Fruit fly (Drosophila melanogaster): ENCODE measurements around the gene FucT6.

FucT6 gene

DNA sequence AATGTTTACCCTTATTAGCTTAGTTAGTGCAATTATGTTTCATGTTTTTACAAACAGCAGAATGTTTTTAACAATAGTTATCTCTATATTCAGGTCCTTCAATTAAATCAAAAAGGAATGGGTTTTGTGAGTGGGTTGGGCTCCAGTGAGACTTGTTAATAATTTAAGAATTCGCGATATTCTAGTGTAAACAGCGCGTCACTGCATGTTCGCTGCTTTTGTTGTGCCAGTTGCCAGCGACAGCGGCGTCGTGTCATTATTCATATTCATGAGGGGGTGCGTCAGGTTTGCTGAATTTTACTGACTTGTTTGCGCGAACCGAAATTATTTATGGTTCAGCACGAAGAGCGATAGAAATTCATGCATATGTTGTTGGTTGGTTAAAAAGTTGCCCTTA lies 5.5 kb upstream of the FucT6 start, which contains the start of gene Amun (continued):
- TF ChIP-seq Side (GFP tag; optimal IDR thresholded peaks at IDR 0.05) (no peak), vnd (GFP tag; IDR thresholded peaks at IDR 0.05; ENCODE audit: partially characterized antibody) (no peak), CG6654 (GFP tag; optimal IDR thresholded peaks at IDR 0.05) (no peak), vvl (GFP tag; IDR thresholded peaks at IDR 0.05) (peak; percentile 14; the same call in 1 of the 2 replicates), fru (optimal IDR thresholded peaks at IDR 0.05) (no peak), exex (tag; optimal IDR thresholded peaks at IDR 0.05) (no peak), gsb (GFP tag; IDR thresholded peaks at IDR 0.05) (no peak), CG2889 (GFP tag; IDR thresholded peaks at IDR 0.05) (no peak), ftz-f1 (GFP tag; optimal IDR thresholded peaks at IDR 0.05) (no peak), CG8290 (GFP tag; optimal IDR thresholded peaks at IDR 0.05) (no peak), CG8290 (tag; optimal IDR thresholded peaks at IDR 0.05) (peak in 1 of 2 experiments; percentile 56), D19B (GFP tag; optimal IDR thresholded peaks at IDR 0.05) (no peak), sd (tag; optimal IDR thresholded peaks at IDR 0.05) (no peak), insv (GFP tag; optimal IDR thresholded peaks at IDR 0.05) (no peak), CHES-1-like (GFP tag; optimal IDR thresholded peaks at IDR 0.05) (no peak), HLH3B (GFP tag; IDR thresholded peaks at IDR 0.05) (peak; percentile 48; the same call in 1 of the 2 replicates), CG1233 (GFP tag; optimal IDR thresholded peaks at IDR 0.05) (no peak), az2 (GFP tag; optimal IDR thresholded peaks at IDR 0.05) (no peak)

dm6 chrX:11714529-11715262 lies 4.9 kb upstream of the FucT6 start:
- TF ChIP-seq Max (GFP tag; optimal IDR thresholded peaks at IDR 0.05) (no peak), yki (optimal IDR thresholded peaks at IDR 0.05) (no peak), CG3838 (GFP tag; optimal IDR thresholded peaks at IDR 0.05) (peak; percentile 54), MESR4 (GFP tag; optimal IDR thresholded peaks at IDR 0.05) (peak; percentile 37), CG4360 (GFP tag; IDR thresholded peaks at IDR 0.05) (peak; percentile 48; the same call in 1 of the 2 replicates), TFAM (GFP tag; optimal IDR thresholded peaks at IDR 0.05) (no peak), amos (GFP tag; IDR thresholded peaks at IDR 0.05; ENCODE audit: partially characterized antibody) (peak; percentile 57; the same call in 1 of the 2 replicates), pfk (GFP tag; optimal IDR thresholded peaks at IDR 0.05) (peak; percentile 98), CG16815 (GFP tag; optimal IDR thresholded peaks at IDR 0.05) (peak; percentile 37), CG33213 (GFP tag; optimal IDR thresholded peaks at IDR 0.05) (peak; percentile 11), CG1792 (GFP tag; optimal IDR thresholded peaks at IDR 0.05) (peak; percentile 44), Mrtf (GFP tag; IDR thresholded peaks at IDR 0.05) (peak; percentile 66), HLH4C (GFP tag; IDR thresholded peaks at IDR 0.05; ENCODE audit: partially characterized antibody) (no peak), fd64A (GFP tag; optimal IDR thresholded peaks at IDR 0.05) (no peak), CG1832 (GFP tag; optimal IDR thresholded peaks at IDR 0.05) (peak; percentile 81), exex (tag; optimal IDR thresholded peaks at IDR 0.05) (no peak), Awh (GFP tag; IDR thresholded peaks at IDR 0.05) (peak; percentile 53; the same call in 1 of the 2 replicates), CG5245 (GFP tag; optimal IDR thresholded peaks at IDR 0.05) (no peak), CG18599 (GFP tag; optimal IDR thresholded peaks at IDR 0.05) (peak; percentile 77), Sin3A (optimal IDR thresholded peaks at IDR 0.05) (no peak), trh (GFP tag; optimal IDR thresholded peaks at IDR 0.05) (no peak), Oaz (GFP tag; IDR thresholded peaks at IDR 0.05) (peak; percentile 65), MBD-R2 (GFP tag; IDR thresholded peaks at IDR 0.05) (peak; percentile 48; the same call in 1 of the 2 replicates), CG5953 (GFP tag; IDR thresholded peaks at IDR 0.05) (peak; percentile 63), gsb-n (tag; optimal IDR thresholded peaks at IDR 0.05) (peak; percentile 51), Doc2 (GFP tag; IDR thresholded peaks at IDR 0.05) (no peak), tna (GFP tag; IDR thresholded peaks at IDR 0.05; ENCODE audit: partially characterized antibody) (no peak), p53 (GFP tag; optimal IDR thresholded peaks at IDR 0.05) (no peak), Elba2 (GFP tag; optimal IDR thresholded peaks at IDR 0.05) (no peak), CG2199 (GFP tag; IDR thresholded peaks at IDR 0.05) (no peak), CG7987 (GFP tag; optimal IDR thresholded peaks at IDR 0.05) (peak; percentile 78), CG12071 (GFP tag; optimal IDR thresholded peaks at IDR 0.05) (peak; percentile 64), CG10431 (GFP tag; optimal IDR thresholded peaks at IDR 0.05) (peak; percentile 8), mirr (GFP tag; optimal IDR thresholded peaks at IDR 0.05) (peak; percentile 8)

Data from whole organism, embryonic.